Fruit fly (Drosophila melanogaster): ENCODE data around the gene 825-Oak.

dm6 chr3L:19483007-19483406 lies 11.0 kb upstream of the 825-Oak start:
- no peak for TF ChIP-seq Myb (GFP tag; optimal IDR thresholded peaks at IDR 0.05)
- no peak for TF ChIP-seq zf30C (GFP tag; optimal IDR thresholded peaks at IDR 0.05)
- TF ChIP-seq H2.0 (GFP tag; IDR thresholded peaks at IDR 0.05): no peak
- TF ChIP-seq NFAT (GFP tag; IDR thresholded peaks at IDR 0.05): no peak
- TF ChIP-seq dm (GFP tag; optimal IDR thresholded peaks at IDR 0.05): no peak
- TF ChIP-seq Ada2b (GFP tag; IDR thresholded peaks at IDR 0.05): no peak
- no peak for TF ChIP-seq insv (GFP tag; optimal IDR thresholded peaks at IDR 0.05)
